Fruit fly (Drosophila melanogaster) whole organism, pupa: ENCODE results near the gene CG32808.

Experiments used
- CG12605 ChIP-seq: fragments of 200-800 bp; sonication (Bioruptor generic); IDR thresholded peaks from 2 replicates; pipeline ENCODE4 v1.3.6; 2022; ENCODE audit warnings: missing biosample characterization, missing genetic modification characterization
- CG13204 ChIP-seq: fragments of 200-800 bp; sonication (Bioruptor generic); optimal IDR thresholded peaks from 2 replicates; lab custom pipeline; 2018; ENCODE audit warnings: missing biosample characterization, mild to moderate bottlenecking, missing genetic modification characterization, moderate library complexity

dm6 chrX:1476848-1477247, 7.2 kb upstream of the CG32808 start, which contains the start of the genes Rab27 and mei-38:
- TF ChIP-seq CG13204 (GFP tag; lab: Kevin White, UChicago) (no peak), CG12605 (GFP tag; lab: Robert Waterston, UW) (no peak)
